Worm (Caenorhabditis elegans) whole organism, young adult: Measurements from ENCODE around the gene sod-1.

Source experiments
- F55B11.4 ChIP-seq: sonication (generic microtip); optimal IDR thresholded peaks from 2 replicates; lab custom pipeline; 2016; ENCODE audit warnings: missing compliant biosample characterization, missing genetic modification characterization, borderline replicate concordance; ENCODE audit not compliant: insufficient read depth
- egl-18 ChIP-seq: fragments of 200-800 bp; sonication (Bioruptor generic); IDR thresholded peaks from 2 replicates; pipeline ENCODE4 v1.3.6; 2022; ENCODE audit warnings: missing genetic modification reagents, missing genetic modification characterization, missing compliant biosample characterization
- unc-130 ChIP-seq: sonication (generic microtip); optimal IDR thresholded peaks from 2 replicates; lab custom pipeline; 2016; ENCODE audit warnings: missing genetic modification reagents, missing genetic modification characterization, missing compliant biosample characterization
- unc-62 ChIP-seq: fragments of 150-350 bp; optimal IDR thresholded peaks from 2 replicates; lab custom pipeline; 2014; ENCODE audit warnings: missing biosample characterization, missing genetic modification reagents, missing genetic modification characterization

DNA sequence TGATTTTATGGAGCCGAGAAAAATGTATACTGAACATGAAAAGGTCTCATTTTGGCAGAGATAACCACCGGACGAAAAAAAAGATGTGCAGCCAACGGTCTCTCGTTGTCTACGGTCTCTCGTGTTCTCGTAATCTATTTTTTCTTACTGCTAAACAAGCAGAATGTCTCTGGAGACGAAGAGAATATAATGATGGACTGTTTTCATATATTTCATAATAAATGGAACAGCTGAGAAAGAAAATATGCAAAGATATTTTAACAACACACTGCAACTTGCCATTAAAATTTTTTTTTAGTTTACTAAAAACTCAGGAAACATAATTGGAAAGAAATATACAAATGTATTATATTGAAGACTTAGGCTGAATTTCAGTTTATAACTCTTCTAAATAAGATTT, 43.6 kb downstream of the sod-1 start:
- TF ChIP-seq F55B11.4 (tag; lab: Kevin White, UChicago) (no peak), egl-18 (no peak), unc-130 (GFP tag; lab: Kevin White, UChicago) (no peak), unc-62 (GFP tag; lab: Kevin White, UChicago) (no peak)
